Fruit fly (Drosophila melanogaster): ENCODE results near the gene CG31274.

CG31274 gene

dm6 chr3R:16969361-16970355 is 23.2 kb upstream of the CG31274 start (continued):
- TF ChIP-seq Dek (tag; optimal IDR thresholded peaks at IDR 0.05) = peak; percentile 87
- no peak for TF ChIP-seq CG11398 (GFP tag; optimal IDR thresholded peaks at IDR 0.05)
- TF ChIP-seq CG9817 (tag; optimal IDR thresholded peaks at IDR 0.05) = peak; percentile 58
- peak; percentile 43 for TF ChIP-seq gfzf (GFP tag; optimal IDR thresholded peaks at IDR 0.05)
- TF ChIP-seq CG1024 (GFP tag; IDR thresholded peaks at IDR 0.05) = no peak
- TF ChIP-seq CG9797 (GFP tag; optimal IDR thresholded peaks at IDR 0.05) = no peak
- TF ChIP-seq CG10267 (tag; optimal IDR thresholded peaks at IDR 0.05) = peak; percentile 68
- TF ChIP-seq crp (GFP tag; optimal IDR thresholded peaks at IDR 0.05) = no peak
- peak; percentile 64 for TF ChIP-seq ewg (GFP tag; optimal IDR thresholded peaks at IDR 0.05)
- peak; percentile 32 for TF ChIP-seq CG4328 (GFP tag; optimal IDR thresholded peaks at IDR 0.05)
- TF ChIP-seq CG9727 (GFP tag; optimal IDR thresholded peaks at IDR 0.05) = no peak
- TF ChIP-seq gce (GFP tag; IDR thresholded peaks at IDR 0.05) = no peak
- peak; percentile 67 for TF ChIP-seq CG12659 (GFP tag; optimal IDR thresholded peaks at IDR 0.05)
- no peak for TF ChIP-seq Hr78 (GFP tag; optimal IDR thresholded peaks at IDR 0.05)
- TF ChIP-seq bab2 (GFP tag; optimal IDR thresholded peaks at IDR 0.05) = peak; percentile 10
- TF ChIP-seq CG1792 (GFP tag; optimal IDR thresholded peaks at IDR 0.05) = no peak
- peak; percentile 50 for TF ChIP-seq Asciz (GFP tag; optimal IDR thresholded peaks at IDR 0.05)
- TF ChIP-seq C15 (GFP tag; IDR thresholded peaks at IDR 0.05) = no peak
- TF ChIP-seq danr (GFP tag; IDR thresholded peaks at IDR 0.05) = no peak
- TF ChIP-seq CG6254 (GFP tag; optimal IDR thresholded peaks at IDR 0.05) = peak; percentile 68
- TF ChIP-seq Adf1 (GFP tag; IDR thresholded peaks at IDR 0.05) = peak; percentile 20; the same call in 1 of the 2 replicates
- TF ChIP-seq Atf3 (GFP tag; optimal IDR thresholded peaks at IDR 0.05) = no peak
- no peak for TF ChIP-seq CG1647 (GFP tag; optimal IDR thresholded peaks at IDR 0.05)
- TF ChIP-seq Nf-YB (GFP tag; optimal IDR thresholded peaks at IDR 0.05) = peak; percentile 96
- TF ChIP-seq Bgb (GFP tag; IDR thresholded peaks at IDR 0.05; ENCODE audit: partially characterized antibody) = peak; percentile 27; the same call in 1 of the 2 replicates
- peak; percentile 83 for TF ChIP-seq unpg (GFP tag; optimal IDR thresholded peaks at IDR 0.05)
- no peak for TF ChIP-seq Doc3 (GFP tag; IDR thresholded peaks at IDR 0.05; ENCODE audit: partially characterized antibody)
- no peak for TF ChIP-seq pros (GFP tag; optimal IDR thresholded peaks at IDR 0.05)
- TF ChIP-seq Sox102F (GFP tag; optimal IDR thresholded peaks at IDR 0.05) = no peak
- TF ChIP-seq CG13775 (GFP tag; optimal IDR thresholded peaks at IDR 0.05) = peak; percentile 50
- peak; percentile 97 for TF ChIP-seq CTCF (GFP tag; optimal IDR thresholded peaks at IDR 0.05)
- 0 out of 2 replicates have a peak, but pooled peaks have one; percentile 45 for TF ChIP-seq rib (GFP tag; IDR thresholded peaks at IDR 0.05)
- TF ChIP-seq ash1 (GFP tag; optimal IDR thresholded peaks at IDR 0.05) = no peak
- TF ChIP-seq schlank (tag; optimal IDR thresholded peaks at IDR 0.05) = no peak
- peak; percentile 40; the same call in 1 of the 3 replicates for TF ChIP-seq CG2199 (GFP tag; IDR thresholded peaks at IDR 0.05)
- TF ChIP-seq CG17186 (GFP tag; optimal IDR thresholded peaks at IDR 0.05) = no peak
- TF ChIP-seq CG17385 (GFP tag; optimal IDR thresholded peaks at IDR 0.05) = no peak
- TF ChIP-seq zf30C (GFP tag; optimal IDR thresholded peaks at IDR 0.05) = no peak
- peak; percentile 42 for TF ChIP-seq esg (GFP tag; conservative IDR thresholded peaks at IDR 0.05)
- no peak for TF ChIP-seq CG5180 (GFP tag; optimal IDR thresholded peaks at IDR 0.05)
- TF ChIP-seq pita (GFP tag; optimal IDR thresholded peaks at IDR 0.05) = peak; percentile 99
- peak; percentile 11 for TF ChIP-seq CG8359 (GFP tag; optimal IDR thresholded peaks at IDR 0.05; ENCODE audit: borderline replicate concordance)
- TF ChIP-seq CG12744 (GFP tag; optimal IDR thresholded peaks at IDR 0.05) = no peak
- no peak for TF ChIP-seq CG10431 (GFP tag; optimal IDR thresholded peaks at IDR 0.05)
- no peak for TF ChIP-seq MESR4 (GFP tag; optimal IDR thresholded peaks at IDR 0.05)
- no peak for TF ChIP-seq corto (GFP tag; optimal IDR thresholded peaks at IDR 0.05)
- TF ChIP-seq CG18262 (tag; optimal IDR thresholded peaks at IDR 0.05) = peak; percentile 77
